Worm (Caenorhabditis elegans) whole organism, early embryonic: ENCODE results near the gene nhr-98.

Experiments
- B0310.2 ChIP-seq: sonication (generic microtip); optimal IDR thresholded peaks from 2 replicates; lab custom pipeline; 2016; ENCODE audit warnings: mild to moderate bottlenecking, missing genetic modification characterization, missing compliant biosample characterization
- F13C5.2 ChIP-seq: sonication (generic microtip); optimal IDR thresholded peaks from 2 replicates; lab custom pipeline; 2017; ENCODE audit warnings: mild to moderate bottlenecking, missing genetic modification characterization, inconsistent platforms, missing compliant biosample characterization
- aly-1 ChIP-seq: sonication (generic microtip); optimal IDR thresholded peaks from 2 replicates; lab custom pipeline; 2016; ENCODE audit warnings: missing genetic modification characterization, missing compliant biosample characterization
- ama-1 ChIP-seq: fragments of 150-350 bp; optimal IDR thresholded peaks from 2 replicates; lab custom pipeline; 2014
- ceh-13 ChIP-seq: fragments of 200-800 bp; sonication (Bioruptor generic); optimal IDR thresholded peaks from 2 replicates; lab custom pipeline; 2018; ENCODE audit warnings: mild to moderate bottlenecking, missing genetic modification characterization, missing compliant biosample characterization
- ceh-36 ChIP-seq: sonication (generic microtip); optimal IDR thresholded peaks from 2 replicates; lab custom pipeline; 2016; ENCODE audit warnings: missing genetic modification characterization, inconsistent platforms, missing compliant biosample characterization
- ets-7 ChIP-seq: sonication (generic microtip); optimal IDR thresholded peaks from 2 replicates; lab custom pipeline; 2016; ENCODE audit warnings: missing genotype, missing genetic modification characterization, missing compliant biosample characterization
- flt-1 ChIP-seq: fragments of 200-800 bp; sonication (Bioruptor generic); IDR thresholded peaks from 2 replicates; pipeline ENCODE4 v1.3.6; 2022; ENCODE audit warnings: missing genetic modification characterization, missing compliant biosample characterization
- hmbx-1 ChIP-seq: sonication (generic microtip); optimal IDR thresholded peaks from 2 replicates; lab custom pipeline; 2016; ENCODE audit warnings: mild to moderate bottlenecking, missing genetic modification characterization, missing compliant biosample characterization
- hnd-1 ChIP-seq: sonication (generic microtip); optimal IDR thresholded peaks from 2 replicates; lab custom pipeline; 2016; ENCODE audit warnings: missing genetic modification characterization, missing compliant biosample characterization
- pes-1 ChIP-seq: fragments of 200-800 bp; sonication (Bioruptor generic); IDR thresholded peaks from 2 replicates; pipeline ENCODE4 v1.3.6; 2022; ENCODE audit warnings: missing genetic modification reagents, missing genetic modification characterization, missing compliant biosample characterization
- scrt-1 ChIP-seq: fragments of 200-800 bp; sonication (Bioruptor generic); IDR thresholded peaks from 2 replicates; pipeline ENCODE4 v1.3.6; 2022; ENCODE audit warnings: missing genetic modification characterization, missing compliant biosample characterization

- TF ChIP-seq flt-1 (GFP tag; lab: Robert Waterston, UW) = no peak
- TF ChIP-seq hnd-1 (tag; lab: Kevin White, UChicago) = no peak
- no peak for TF ChIP-seq ets-7 (tag; lab: Kevin White, UChicago)
- no peak for TF ChIP-seq ama-1
- no peak for TF ChIP-seq ceh-36 (tag; lab: Kevin White, UChicago)
- TF ChIP-seq hmbx-1 (tag; lab: Kevin White, UChicago) = no peak
- no peak for TF ChIP-seq aly-1
- no peak for TF ChIP-seq ceh-13
- no peak for TF ChIP-seq scrt-1 (GFP tag; lab: Robert Waterston, UW)
- no peak for TF ChIP-seq F13C5.2 (tag; lab: Kevin White, UChicago)
- TF ChIP-seq B0310.2 (tag; lab: Kevin White, UChicago) = no peak
- no peak for TF ChIP-seq pes-1 (GFP tag; lab: Robert Waterston, UW)
Measured at ce11 chrV:449130-449529, 4.5 kb upstream of the nhr-98 start, which contains the start of gene srh-35.
